Fruit fly (Drosophila melanogaster) whole organism, pupa: ENCODE data around the gene CG9920.

Experiments
- CG13204 ChIP-seq: fragments of 200-800 bp; sonication (Bioruptor generic); optimal IDR thresholded peaks from 2 replicates; lab custom pipeline; 2018; ENCODE audit warnings: missing biosample characterization, mild to moderate bottlenecking, missing genetic modification characterization, moderate library complexity
- CG14655 ChIP-seq: fragments of 200-800 bp; sonication (Bioruptor generic); optimal IDR thresholded peaks from 3 replicates; lab custom pipeline; 2017; ENCODE audit warnings: mild to moderate bottlenecking, missing biosample characterization, missing genetic modification reagents, missing genetic modification characterization
- CG17806 ChIP-seq: fragments of 200-800 bp; sonication (Bioruptor generic); optimal IDR thresholded peaks from 2 replicates; lab custom pipeline; 2018; ENCODE audit warnings: missing biosample characterization, mild to moderate bottlenecking, missing genetic modification characterization, moderate library complexity
- CG34367 ChIP-seq: fragments of 200-800 bp; sonication (Bioruptor generic); optimal IDR thresholded peaks from 2 replicates; lab custom pipeline; 2018; ENCODE audit warnings: missing biosample characterization, mild to moderate bottlenecking, missing genetic modification characterization
- CG8159 ChIP-seq: fragments of 200-800 bp; sonication (Bioruptor generic); optimal IDR thresholded peaks from 3 replicates; lab custom pipeline; 2018; ENCODE audit warnings: missing biosample characterization, mild to moderate bottlenecking, missing genetic modification characterization, moderate library complexity
- EcR ChIP-seq: fragments of 200-800 bp; sonication (Bioruptor generic); optimal IDR thresholded peaks from 3 replicates; lab custom pipeline; 2019; ENCODE audit warnings: missing biosample characterization, missing genetic modification characterization, mild to moderate bottlenecking, moderate library complexity, missing genetic modification reagents
- Ets98B ChIP-seq: fragments of 200-800 bp; sonication (Bioruptor generic); IDR thresholded peaks from 2 replicates; pipeline ENCODE4 v1.3.6; 2022; ENCODE audit warnings: missing biosample characterization, missing genetic modification characterization
- Snoo ChIP-seq: fragments of 200-800 bp; sonication (Bioruptor generic); optimal IDR thresholded peaks from 3 replicates; lab custom pipeline; 2017; ENCODE audit warnings: missing biosample characterization, mild to moderate bottlenecking, missing genetic modification characterization, inconsistent platforms

DNA sequence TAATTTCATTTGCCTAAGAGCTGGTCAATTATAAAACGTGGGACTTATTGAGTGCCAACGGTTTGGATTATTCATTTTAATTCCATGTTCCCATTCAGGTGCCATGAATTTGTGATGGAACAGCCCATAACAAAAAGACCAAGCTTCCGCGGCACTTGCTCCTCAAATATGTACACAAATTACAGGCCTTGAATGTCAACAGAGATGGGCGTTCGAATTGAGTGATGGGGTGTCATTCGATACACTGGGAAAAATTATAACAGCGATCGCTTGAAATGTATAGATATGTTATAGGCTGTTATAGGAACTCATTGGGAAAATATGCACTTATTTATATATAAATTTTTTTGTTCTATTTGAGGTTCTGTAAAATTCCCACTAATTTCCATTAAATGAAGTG, 18.2 kb upstream of the CG9920 start:
- TF ChIP-seq CG8159 (tag; lab: Kevin White, UChicago) (no peak), CG13204 (no peak), EcR (GFP tag; lab: Kevin White, UChicago) (no peak), Ets98B (GFP tag; lab: Robert Waterston, UW) (no peak), Snoo (tag; lab: Kevin White, UChicago) (no peak), CG14655 (GFP tag; lab: Kevin White, UChicago) (no peak), CG34367 (no peak), CG17806 (tag; lab: Kevin White, UChicago) (no peak)
